Fruit fly (Drosophila melanogaster) whole organism, prepupa: ENCODE measurements around the gene aph-1.

ENCODE experiments used
- Blimp-1 ChIP-seq: fragments of 200-800 bp; sonication (Bioruptor generic); optimal IDR thresholded peaks from 3 replicates; lab custom pipeline; 2017; ENCODE audit warnings: missing biosample characterization, missing genetic modification characterization, mild to moderate bottlenecking, moderate library complexity, missing genetic modification reagents
- CG10631 ChIP-seq: fragments of 200-800 bp; sonication (Bioruptor generic); optimal IDR thresholded peaks from 2 replicates; lab custom pipeline; 2016; ENCODE audit warnings: missing biosample characterization, missing genetic modification characterization
- CG10669 ChIP-seq: fragments of 200-800 bp; sonication (Bioruptor generic); optimal IDR thresholded peaks from 3 replicates; lab custom pipeline; 2018; ENCODE audit warnings: missing biosample characterization, mild to moderate bottlenecking, missing genetic modification characterization, moderate library complexity
- CG11294 ChIP-seq: fragments of 200-800 bp; sonication (Bioruptor generic); IDR thresholded peaks from 2 replicates; pipeline ENCODE4 v1.3.6; 2022; ENCODE audit warnings: missing biosample characterization, missing genetic modification characterization
- CG15336 ChIP-seq: fragments of 200-800 bp; sonication (Bioruptor generic); IDR thresholded peaks from 2 replicates; pipeline ENCODE4 v1.3.6; 2022; ENCODE audit warnings: missing biosample characterization, missing genetic modification characterization
- CG1621 ChIP-seq: fragments of 200-800 bp; sonication (Bioruptor generic); optimal IDR thresholded peaks from 3 replicates; lab custom pipeline; 2018; ENCODE audit warnings: missing biosample characterization, mild to moderate bottlenecking, missing genetic modification characterization
- CG16779 ChIP-seq: fragments of 200-800 bp; sonication (Bioruptor generic); optimal IDR thresholded peaks from 3 replicates; lab custom pipeline; 2017; ENCODE audit warnings: missing biosample characterization, mild to moderate bottlenecking, missing genetic modification characterization
- CG3032 ChIP-seq: fragments of 200-800 bp; optimal IDR thresholded peaks from 2 replicates; lab custom pipeline; 2019; ENCODE audit warnings: missing biosample characterization, mild to moderate bottlenecking, missing genetic modification characterization, moderate library complexity
- CG31627 ChIP-seq: fragments of 200-800 bp; sonication (Bioruptor generic); optimal IDR thresholded peaks from 3 replicates; lab custom pipeline; 2016; ENCODE audit warnings: missing biosample characterization, missing genetic modification characterization
- CG32006 ChIP-seq: fragments of 200-800 bp; sonication (Bioruptor generic); optimal IDR thresholded peaks from 3 replicates; lab custom pipeline; 2017; ENCODE audit warnings: missing biosample characterization, mild to moderate bottlenecking, missing genetic modification characterization
- CG34406 ChIP-seq: fragments of 200-800 bp; sonication (Bioruptor generic); optimal IDR thresholded peaks from 3 replicates; lab custom pipeline; 2016; ENCODE audit warnings: missing biosample characterization, missing genetic modification characterization
- CG3919 ChIP-seq: fragments of 200-800 bp; sonication (Bioruptor generic); optimal IDR thresholded peaks from 3 replicates; lab custom pipeline; 2016; ENCODE audit warnings: missing biosample characterization, missing genetic modification characterization
- CG6163 ChIP-seq: fragments of 200-800 bp; sonication (Bioruptor generic); IDR thresholded peaks from 3 replicates; pipeline ENCODE4 v1.3.6; 2022; ENCODE audit warnings: missing biosample characterization, missing genetic modification characterization
- CG6792 ChIP-seq: fragments of 200-800 bp; sonication (Bioruptor generic); optimal IDR thresholded peaks from 3 replicates; lab custom pipeline; 2016; ENCODE audit warnings: missing biosample characterization, missing genetic modification characterization
- CG6808 ChIP-seq: fragments of 200-800 bp; sonication (Bioruptor generic); optimal IDR thresholded peaks from 3 replicates; lab custom pipeline; 2017; ENCODE audit warnings: missing biosample characterization, missing genetic modification characterization, mild to moderate bottlenecking, moderate library complexity, missing genetic modification reagents
- CG7368 ChIP-seq: fragments of 200-800 bp; sonication (Bioruptor generic); optimal IDR thresholded peaks from 3 replicates; lab custom pipeline; 2016; ENCODE audit warnings: missing biosample characterization, missing genetic modification characterization
- CG8119 ChIP-seq: fragments of 200-800 bp; sonication (Bioruptor generic); IDR thresholded peaks from 3 replicates; pipeline ENCODE4 v1.3.6; 2022; ENCODE audit warnings: missing biosample characterization, missing genetic modification characterization
- CG8319 ChIP-seq: fragments of 200-800 bp; sonication (Bioruptor generic); optimal IDR thresholded peaks from 3 replicates; lab custom pipeline; 2016; ENCODE audit warnings: missing biosample characterization, missing genetic modification characterization
- CG9139 ChIP-seq: fragments of 200-800 bp; sonication (Bioruptor generic); optimal IDR thresholded peaks from 3 replicates; lab custom pipeline; 2017; ENCODE audit warnings: missing biosample characterization, mild to moderate bottlenecking, missing genetic modification characterization
- Eip75B ChIP-seq: fragments of 200-800 bp; sonication (Bioruptor generic); optimal IDR thresholded peaks from 3 replicates; lab custom pipeline; 2016; ENCODE audit warnings: missing biosample characterization, missing genetic modification characterization
- Eip78C ChIP-seq: fragments of 200-800 bp; sonication (Bioruptor generic); peaks from one replicate; lab custom pipeline; 2016; ENCODE audit warnings: missing biosample characterization, missing genetic modification characterization
- Gug ChIP-seq: fragments of 200-800 bp; sonication (Bioruptor generic); IDR thresholded peaks from 2 replicates; pipeline ENCODE4 v1.3.6; 2022; ENCODE audit warnings: missing biosample characterization, missing genetic modification characterization
- Hr38 ChIP-seq: sonication (Bioruptor generic); optimal IDR thresholded peaks from 2 replicates; lab custom pipeline; 2016; ENCODE audit warnings: missing biosample characterization, missing genetic modification characterization
- Hr39 ChIP-seq: fragments of 200-800 bp; sonication (Bioruptor generic); optimal IDR thresholded peaks from 2 replicates; lab custom pipeline; 2016; ENCODE audit warnings: missing biosample characterization, missing genetic modification characterization
- Hr4 ChIP-seq: fragments of 200-800 bp; sonication (Bioruptor generic); optimal IDR thresholded peaks from 3 replicates; lab custom pipeline; 2016; ENCODE audit warnings: missing biosample characterization, missing genetic modification characterization
- Lpt ChIP-seq: fragments of 200-800 bp; sonication (Bioruptor generic); optimal IDR thresholded peaks from 3 replicates; lab custom pipeline; 2016; ENCODE audit warnings: missing biosample characterization, missing genetic modification characterization
- OdsH ChIP-seq: fragments of 200-800 bp; sonication (Bioruptor generic); optimal IDR thresholded peaks from 3 replicates; lab custom pipeline; 2016; ENCODE audit warnings: missing biosample characterization, missing genetic modification characterization
- Smox ChIP-seq: fragments of 200-800 bp; sonication (Bioruptor generic); optimal IDR thresholded peaks from 3 replicates; lab custom pipeline; 2016; ENCODE audit warnings: missing biosample characterization, missing genetic modification characterization
- Sox102F ChIP-seq: fragments of 200-800 bp; sonication (Bioruptor generic); optimal IDR thresholded peaks from 2 replicates; lab custom pipeline; 2016; ENCODE audit warnings: missing biosample characterization, mild to moderate bottlenecking, missing genetic modification characterization
- Sox14 ChIP-seq: fragments of 200-800 bp; sonication (Bioruptor generic); optimal IDR thresholded peaks from 3 replicates; lab custom pipeline; 2016; ENCODE audit warnings: missing biosample characterization, missing genetic modification characterization
- achi ChIP-seq: fragments of 200-800 bp; sonication (Bioruptor generic); optimal IDR thresholded peaks from 3 replicates; lab custom pipeline; 2016; ENCODE audit warnings: missing biosample characterization, missing genetic modification characterization
- acj6 ChIP-seq: fragments of 200-800 bp; sonication (Bioruptor generic); optimal IDR thresholded peaks from 3 replicates; lab custom pipeline; 2016; ENCODE audit warnings: missing biosample characterization, missing genetic modification characterization
- cyc ChIP-seq: fragments of 200-800 bp; sonication (Bioruptor generic); optimal IDR thresholded peaks from 3 replicates; lab custom pipeline; 2016; ENCODE audit warnings: missing biosample characterization, missing genetic modification characterization
- dac ChIP-seq: fragments of 200-800 bp; sonication (Bioruptor generic); optimal IDR thresholded peaks from 2 replicates; lab custom pipeline; 2017; ENCODE audit warnings: missing biosample characterization, mild to moderate bottlenecking, missing genetic modification characterization
- dsx ChIP-seq: fragments of 200-800 bp; optimal IDR thresholded peaks from 3 replicates; lab custom pipeline; 2019; ENCODE audit warnings: missing biosample characterization, mild to moderate bottlenecking, missing genetic modification characterization, moderate library complexity; ENCODE audit not compliant: poor library complexity, severe bottlenecking
- eg ChIP-seq: fragments of 200-800 bp; sonication (Bioruptor generic); IDR thresholded peaks from 3 replicates; pipeline ENCODE4 v1.3.6; 2022; ENCODE audit warnings: missing biosample characterization, missing genetic modification characterization
- esn ChIP-seq: fragments of 200-800 bp; sonication (Bioruptor generic); optimal IDR thresholded peaks from 2 replicates; lab custom pipeline; 2016; ENCODE audit warnings: missing biosample characterization, mild to moderate bottlenecking, missing genetic modification characterization, moderate library complexity
- fd59A ChIP-seq: fragments of 200-800 bp; sonication (Bioruptor generic); optimal IDR thresholded peaks from 2 replicates; lab custom pipeline; 2017; ENCODE audit warnings: missing biosample characterization, mild to moderate bottlenecking, missing genetic modification characterization, missing genetic modification reagents
- fkh ChIP-seq: fragments of 200-800 bp; sonication (Bioruptor generic); optimal IDR thresholded peaks from 3 replicates; lab custom pipeline; 2017; ENCODE audit warnings: missing biosample characterization, mild to moderate bottlenecking, missing genetic modification characterization, moderate library complexity
- lz ChIP-seq: fragments of 200-800 bp; sonication (Bioruptor generic); optimal IDR thresholded peaks from 3 replicates; lab custom pipeline; 2016; ENCODE audit warnings: missing biosample characterization, missing genetic modification characterization
- net ChIP-seq: fragments of 200-800 bp; sonication (Bioruptor generic); optimal IDR thresholded peaks from 3 replicates; lab custom pipeline; 2016; ENCODE audit warnings: missing biosample characterization, missing genetic modification characterization
- pdm3 ChIP-seq: fragments of 200-800 bp; sonication (Bioruptor generic); optimal IDR thresholded peaks from 3 replicates; lab custom pipeline; 2016; ENCODE audit warnings: missing biosample characterization, missing genetic modification characterization
- svp ChIP-seq: fragments of 200-800 bp; sonication (Bioruptor generic); peaks from one replicate; lab custom pipeline; 2016; ENCODE audit warnings: missing biosample characterization, missing genetic modification characterization
- topi ChIP-seq: fragments of 200-800 bp; sonication (Bioruptor generic); optimal IDR thresholded peaks from 3 replicates; lab custom pipeline; 2016; ENCODE audit warnings: missing biosample characterization, missing genetic modification characterization
- vri ChIP-seq: fragments of 200-800 bp; sonication (Bioruptor generic); optimal IDR thresholded peaks from 3 replicates; lab custom pipeline; 2016; ENCODE audit warnings: missing biosample characterization, mild to moderate bottlenecking, missing genetic modification characterization

The aph-1 gene

dm6 chr2L:2739820-2740230 lies 26.2 kb upstream of the aph-1 start, which contains the start of gene Hrs:
Gene Hrs (plus strand): TSS chr2L:2739986.
- TF ChIP-seq acj6 (no peak), CG3032 (tag; lab: Kevin White, UChicago) (peak; percentile 25), Hr4 (GFP tag; lab: Kevin White, UChicago) (no peak), Lpt (no peak), Eip78C (no peak), cyc (GFP tag; lab: Kevin White, UChicago) (no peak), Eip75B (GFP tag; lab: Kevin White, UChicago) (no peak), Sox14 (GFP tag; lab: Kevin White, UChicago) (peak; percentile 53), esn (GFP tag; lab: Kevin White, UChicago) (peak; percentile 22), svp (GFP tag; lab: Kevin White, UChicago) (peak; percentile 25), Sox102F (GFP tag; lab: Kevin White, UChicago) (no peak), Smox (GFP tag; lab: Kevin White, UChicago) (no peak)

dm6 chr2L:2744852-2745251 lies 21.2 kb upstream of the aph-1 start, which contains the start of the genes CG9961 and Cwc25:
Gene CG9961 (minus strand): TSS chr2L:2744934.
Gene Cwc25 (plus strand): TSS chr2L:2745098.
- peak; percentile 25 for TF ChIP-seq CG3032 (tag; lab: Kevin White, UChicago)
- TF ChIP-seq dsx (GFP tag; lab: Kevin White, UChicago): peak; percentile 31
- TF ChIP-seq esn (GFP tag; lab: Kevin White, UChicago): no peak

- TF ChIP-seq CG8119: peak; percentile 88
- peak; percentile 70 for TF ChIP-seq CG11294 (GFP tag; lab: Robert Waterston, UW)
- TF ChIP-seq fkh (GFP tag; lab: Kevin White, UChicago): no peak
- TF ChIP-seq esn (GFP tag; lab: Kevin White, UChicago): peak; percentile 86
- peak; percentile 86 for TF ChIP-seq achi (GFP tag; lab: Kevin White, UChicago)
- TF ChIP-seq Sox102F (GFP tag; lab: Kevin White, UChicago): no peak
- TF ChIP-seq CG16779 (tag; lab: Kevin White, UChicago): no peak
- peak; percentile 88 for TF ChIP-seq Hr39 (GFP tag; lab: Kevin White, UChicago)
- peak; percentile 67 for TF ChIP-seq Gug (GFP tag; lab: Robert Waterston, UW)
- TF ChIP-seq CG8319: peak; percentile 82
- no peak for TF ChIP-seq Hr38 (GFP tag; lab: Kevin White, UChicago)
- peak; percentile 85 for TF ChIP-seq CG31627 (GFP tag; lab: Kevin White, UChicago)
- TF ChIP-seq CG6808 (GFP tag; lab: Kevin White, UChicago): peak; percentile 77
- TF ChIP-seq Blimp-1 (GFP tag; lab: Kevin White, UChicago): peak; percentile 82
- TF ChIP-seq topi (GFP tag; lab: Kevin White, UChicago): peak; percentile 87
- peak; percentile 88 for TF ChIP-seq Sox14 (GFP tag; lab: Kevin White, UChicago)
- TF ChIP-seq CG34406 (GFP tag; lab: Kevin White, UChicago): peak; percentile 85
- TF ChIP-seq net (GFP tag; lab: Kevin White, UChicago): no peak
- peak; percentile 88 for TF ChIP-seq CG32006 (GFP tag; lab: Kevin White, UChicago)
- TF ChIP-seq CG9139 (GFP tag; lab: Kevin White, UChicago): no peak
- TF ChIP-seq vri (GFP tag; lab: Kevin White, UChicago): no peak
- TF ChIP-seq OdsH (GFP tag; lab: Kevin White, UChicago): no peak
- TF ChIP-seq eg (GFP tag; lab: Robert Waterston, UW): peak; percentile 85
- TF ChIP-seq CG15336 (GFP tag; lab: Robert Waterston, UW): peak; percentile 88; the same call in 1 of the 2 replicates
- TF ChIP-seq CG6792 (GFP tag; lab: Kevin White, UChicago): peak; percentile 82
- peak; percentile 78 for TF ChIP-seq dsx (GFP tag; lab: Kevin White, UChicago)
- peak; percentile 91 for TF ChIP-seq CG10631 (GFP tag; lab: Kevin White, UChicago)
- peak; percentile 77 for TF ChIP-seq CG10669
- TF ChIP-seq Eip78C: peak; percentile 93
- TF ChIP-seq dac (GFP tag; lab: Kevin White, UChicago): no peak
- TF ChIP-seq CG7368 (GFP tag; lab: Kevin White, UChicago): peak; percentile 78
- TF ChIP-seq CG6163 (GFP tag; lab: Robert Waterston, UW): peak; percentile 81
- peak; percentile 76 for TF ChIP-seq CG1621 (tag; lab: Kevin White, UChicago)
- peak; percentile 80 for TF ChIP-seq acj6
- TF ChIP-seq pdm3: no peak
- TF ChIP-seq CG3919 (GFP tag; lab: Kevin White, UChicago): peak; percentile 90
- peak; percentile 68 for TF ChIP-seq fd59A (GFP tag; lab: Kevin White, UChicago)
- TF ChIP-seq Lpt: peak; percentile 77
- peak; percentile 87 for TF ChIP-seq lz (GFP tag; lab: Kevin White, UChicago)
These were observed 17.4 kb upstream of the aph-1 start for dm6 chr2L:2748480-2749143.
